Worm (Caenorhabditis elegans) whole organism, early embryonic: ENCODE data around the gene ZK1010.2.

Experiments used
- B0310.2 ChIP-seq: sonication (generic microtip); optimal IDR thresholded peaks from 2 replicates; lab custom pipeline; 2016; ENCODE audit warnings: mild to moderate bottlenecking, missing genetic modification characterization, missing compliant biosample characterization
- aly-1 ChIP-seq: sonication (generic microtip); optimal IDR thresholded peaks from 2 replicates; lab custom pipeline; 2016; ENCODE audit warnings: missing genetic modification characterization, missing compliant biosample characterization
- ama-1 ChIP-seq: fragments of 150-350 bp; optimal IDR thresholded peaks from 2 replicates; lab custom pipeline; 2014
- ceh-36 ChIP-seq: sonication (generic microtip); optimal IDR thresholded peaks from 2 replicates; lab custom pipeline; 2016; ENCODE audit warnings: missing genetic modification characterization, inconsistent platforms, missing compliant biosample characterization
- ets-7 ChIP-seq: sonication (generic microtip); optimal IDR thresholded peaks from 2 replicates; lab custom pipeline; 2016; ENCODE audit warnings: missing genotype, missing genetic modification characterization, missing compliant biosample characterization
- flt-1 ChIP-seq: fragments of 200-800 bp; sonication (Bioruptor generic); IDR thresholded peaks from 2 replicates; pipeline ENCODE4 v1.3.6; 2022; ENCODE audit warnings: missing genetic modification characterization, missing compliant biosample characterization
- hmg-4 ChIP-seq: fragments of 200-800 bp; sonication (Bioruptor generic); optimal IDR thresholded peaks from 2 replicates; lab custom pipeline; 2018; ENCODE audit warnings: mild to moderate bottlenecking, missing genetic modification characterization, missing compliant biosample characterization
- pes-1 ChIP-seq: fragments of 200-800 bp; sonication (Bioruptor generic); IDR thresholded peaks from 2 replicates; pipeline ENCODE4 v1.3.6; 2022; ENCODE audit warnings: missing genetic modification reagents, missing genetic modification characterization, missing compliant biosample characterization

DNA sequence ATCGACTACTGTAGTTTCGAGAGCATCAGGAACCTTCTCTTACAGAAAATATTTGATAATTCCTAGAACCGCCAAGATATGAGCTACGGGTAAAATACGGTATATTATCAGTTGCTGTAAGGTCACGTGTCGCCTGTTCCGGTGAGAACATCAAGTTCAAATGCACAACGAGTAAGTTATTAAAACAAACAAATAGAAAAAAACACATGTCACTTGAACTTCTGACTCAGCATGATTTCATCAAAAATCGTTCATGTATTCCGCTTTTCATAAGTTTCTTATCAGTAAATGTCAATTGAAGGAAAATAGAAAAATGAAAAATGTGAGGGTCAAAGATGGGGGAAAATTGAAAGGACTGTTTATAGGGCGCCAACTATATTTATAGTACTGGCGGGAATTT, 17.0 kb downstream of the ZK1010.2 start:
- no peak for TF ChIP-seq ama-1 (lab: Kevin White, UChicago)
- TF ChIP-seq ets-7 (tag; lab: Kevin White, UChicago) = no peak
- no peak for TF ChIP-seq pes-1 (GFP tag; lab: Robert Waterston, UW)
- TF ChIP-seq B0310.2 (tag; lab: Kevin White, UChicago) = no peak
- no peak for TF ChIP-seq flt-1 (GFP tag; lab: Robert Waterston, UW)
- TF ChIP-seq ceh-36 = no peak
- no peak for TF ChIP-seq aly-1 (tag; lab: Kevin White, UChicago)
- no peak for TF ChIP-seq hmg-4 (GFP tag; lab: Kevin White, UChicago)
